Worm (Caenorhabditis elegans): ENCODE measurements around the gene brc-2.

ce11 chrIII:6947896-6948295, 45.0 kb upstream of the brc-2 start:
- TF ChIP-seq lin-13 (GFP tag; optimal IDR thresholded peaks at IDR 0.05) (no peak), unc-62 (GFP tag; optimal IDR thresholded peaks at IDR 0.05) (no peak), ama-1 (optimal IDR thresholded peaks at IDR 0.05) (no peak), nhr-77 (tag; optimal IDR thresholded peaks at IDR 0.05) (no peak), fkh-4 (tag; optimal IDR thresholded peaks at IDR 0.05; ENCODE audit: borderline replicate concordance) (no peak), unc-30 (tag; optimal IDR thresholded peaks at IDR 0.05) (no peak), ceh-82 (tag; optimal IDR thresholded peaks at IDR 0.05) (no peak)

All from whole organism, L1 larva.